Fruit fly (Drosophila melanogaster): ENCODE data around the gene RpL13A.

The RpL13A gene

dm6 chr3R:5620387-5620956 is 3.8 kb upstream of the RpL13A start (continued):
- peak; percentile 74 for TF ChIP-seq gem (tag; optimal IDR thresholded peaks at IDR 0.05)
- 0 out of 2 replicates have a peak, but pooled peaks have one; percentile 24 for TF ChIP-seq CG4360 (GFP tag; IDR thresholded peaks at IDR 0.05)
- TF ChIP-seq ap (GFP tag; IDR thresholded peaks at IDR 0.05), result peak; percentile 53
- TF ChIP-seq CG3281 (GFP tag; optimal IDR thresholded peaks at IDR 0.05), result peak; percentile 3
- peak; percentile 8 for TF ChIP-seq CG15073 (GFP tag; optimal IDR thresholded peaks at IDR 0.05)
- no peak for TF ChIP-seq pita (GFP tag; optimal IDR thresholded peaks at IDR 0.05)
- TF ChIP-seq Hand (GFP tag; optimal IDR thresholded peaks at IDR 0.05), result peak; percentile 44
- TF ChIP-seq lab (GFP tag; optimal IDR thresholded peaks at IDR 0.05), result peak; percentile 44
- TF ChIP-seq CG7987 (GFP tag; optimal IDR thresholded peaks at IDR 0.05), result no peak
- TF ChIP-seq odd (GFP tag; optimal IDR thresholded peaks at IDR 0.05), result peak; percentile 51
- TF ChIP-seq CG9609 (GFP tag; optimal IDR thresholded peaks at IDR 0.05), result peak; percentile 57
- peak; percentile 65; the same call in 1 of the 3 replicates for TF ChIP-seq ken (GFP tag; IDR thresholded peaks at IDR 0.05)
- peak; percentile 52 for TF ChIP-seq CG8944 (GFP tag; optimal IDR thresholded peaks at IDR 0.05)
- peak; percentile 58 for TF ChIP-seq Fer3 (tag; optimal IDR thresholded peaks at IDR 0.05)
- TF ChIP-seq CG10543 (GFP tag; optimal IDR thresholded peaks at IDR 0.05), result no peak
- peak; percentile 95 for TF ChIP-seq grn (GFP tag; optimal IDR thresholded peaks at IDR 0.05)
- no peak for TF ChIP-seq CkIIα-i1 (GFP tag; IDR thresholded peaks at IDR 0.05)
- TF ChIP-seq seq (GFP tag; IDR thresholded peaks at IDR 0.05), result no peak
- TF ChIP-seq klu (GFP tag; IDR thresholded peaks at IDR 0.05), result peak; percentile 18; the same call in 1 of the 2 replicates
- no peak for TF ChIP-seq Jarid2 (GFP tag; optimal IDR thresholded peaks at IDR 0.05)
- TF ChIP-seq tup (GFP tag; optimal IDR thresholded peaks at IDR 0.05), result no peak
- peak; percentile 65 for TF ChIP-seq sens-2 (GFP tag; IDR thresholded peaks at IDR 0.05)
- no peak for TF ChIP-seq trh (GFP tag; optimal IDR thresholded peaks at IDR 0.05)
- peak; percentile 63 for TF ChIP-seq CG10209 (GFP tag; optimal IDR thresholded peaks at IDR 0.05)
- peak; percentile 69 for TF ChIP-seq org-1 (GFP tag; optimal IDR thresholded peaks at IDR 0.05)
- TF ChIP-seq Ravus (GFP tag; IDR thresholded peaks at IDR 0.05), result no peak; the same call in 1 of the 2 replicates
- peak; percentile 57; the same call in 1 of the 2 replicates for TF ChIP-seq Atf6 (GFP tag; IDR thresholded peaks at IDR 0.05)
- no peak for TF ChIP-seq CG11093 (GFP tag; IDR thresholded peaks at IDR 0.05)
- no peak for TF ChIP-seq CG16813 (GFP tag; IDR thresholded peaks at IDR 0.05; ENCODE audit: partially characterized antibody)
- TF ChIP-seq CG34224 (GFP tag; IDR thresholded peaks at IDR 0.05; ENCODE audit: partially characterized antibody), result no peak
- no peak for TF ChIP-seq CG11696 (GFP tag; IDR thresholded peaks at IDR 0.05)
- no peak for TF ChIP-seq Kr (GFP tag; optimal IDR thresholded peaks at IDR 0.05)
- TF ChIP-seq CG32772 (GFP tag; IDR thresholded peaks at IDR 0.05), result peak; percentile 32; the same call in 1 of the 2 replicates
- TF ChIP-seq CG4328 (GFP tag; optimal IDR thresholded peaks at IDR 0.05), result no peak
- peak; percentile 59; the same call in 1 of the 3 replicates for TF ChIP-seq CG3726 (GFP tag; IDR thresholded peaks at IDR 0.05)
- TF ChIP-seq CG13624 (GFP tag; optimal IDR thresholded peaks at IDR 0.05), result peak; percentile 55
- TF ChIP-seq Dek (tag; optimal IDR thresholded peaks at IDR 0.05), result peak; percentile 40

- TF ChIP-seq Pdp1 (GFP tag; optimal IDR thresholded peaks at IDR 0.05) (peak in 1 of 2 experiments; percentile 69), sens (GFP tag) (peak; percentile 23), row (GFP tag; IDR thresholded peaks at IDR 0.05) (no peak), CG17802 (tag; optimal IDR thresholded peaks at IDR 0.05) (no peak), CG11247 (GFP tag; IDR thresholded peaks at IDR 0.05) (no peak), CG42726 (GFP tag; IDR thresholded peaks at IDR 0.05; ENCODE audit: partially characterized antibody) (0 out of 2 replicates have a peak, but pooled peaks have one; percentile 19), scrt (GFP tag; optimal IDR thresholded peaks at IDR 0.05) (no peak), Deaf1 (tag; optimal IDR thresholded peaks at IDR 0.05) (peak; percentile 24), nom (GFP tag; optimal IDR thresholded peaks at IDR 0.05) (peak; percentile 95), trh (GFP tag; optimal IDR thresholded peaks at IDR 0.05) (no peak), kni (GFP tag; optimal IDR thresholded peaks at IDR 0.05) (peak; percentile 43), Vsx1 (GFP tag; optimal IDR thresholded peaks at IDR 0.05) (no peak), ssp (GFP tag; IDR thresholded peaks at IDR 0.05) (0 out of 2 replicates have a peak, but pooled peaks have one; percentile 11), CG6654 (GFP tag; optimal IDR thresholded peaks at IDR 0.05) (no peak)
These were observed 2.4 kb upstream of the RpL13A start for dm6 chr3R:5621714-5622405.

Measured in whole organism, embryonic.